Worm (Caenorhabditis elegans) whole organism, L3 larva: ENCODE results near the gene ucr-1.

Source experiments
- aly-2 ChIP-seq: fragments of 150-350 bp; optimal IDR thresholded peaks from 2 replicates; lab custom pipeline; 2014; ENCODE audit warnings: missing biosample characterization, missing genetic modification characterization
- ama-1 ChIP-seq: fragments of 150-350 bp; optimal IDR thresholded peaks from 2 replicates; lab custom pipeline; 2018
- ceh-16 ChIP-seq: sonication (generic microtip); optimal IDR thresholded peaks from 2 replicates; lab custom pipeline; 2017; ENCODE audit warnings: missing biosample characterization, missing genetic modification characterization
- jun-1 ChIP-seq: fragments of 150-350 bp; optimal IDR thresholded peaks from 2 replicates; lab custom pipeline; 2014; ENCODE audit warnings: missing biosample characterization, missing genetic modification reagents, missing genetic modification characterization
- lin-15B ChIP-seq: fragments of 150-350 bp; optimal IDR thresholded peaks from 2 replicates; lab custom pipeline; 2014; ENCODE audit warnings: missing biosample characterization, missing genetic modification characterization
- lin-39 ChIP-seq: fragments of 150-350 bp; optimal IDR thresholded peaks from 2 replicates; lab custom pipeline; 2018; ENCODE audit warnings: missing biosample characterization, missing genetic modification reagents, missing genetic modification characterization
- nhr-77 ChIP-seq: fragments of 150-350 bp; optimal IDR thresholded peaks from 2 replicates; lab custom pipeline; 2014; ENCODE audit warnings: missing biosample characterization, missing genetic modification characterization
- unc-39 ChIP-seq: sonication (generic microtip); optimal IDR thresholded peaks from 4 replicates; lab custom pipeline; 2017; ENCODE audit warnings: missing biosample characterization, missing genetic modification characterization
- unc-62 ChIP-seq: fragments of 150-350 bp; sonication (generic microtip); optimal IDR thresholded peaks from 4 replicates; lab custom pipeline; 2014; ENCODE audit warnings: missing biosample characterization, missing genetic modification reagents, missing genetic modification characterization
- ztf-11 ChIP-seq: fragments of 150-350 bp; optimal IDR thresholded peaks from 2 replicates; lab custom pipeline; 2014; ENCODE audit warnings: missing biosample characterization, missing genetic modification characterization

- TF ChIP-seq ztf-11 (tag; lab: Kevin White, UChicago) (no peak), unc-39 (no peak), lin-39 (no peak), ama-1 (lab: Kevin White, UChicago) (no peak), unc-62 (GFP tag; lab: Kevin White, UChicago) (no peak), nhr-77 (tag; lab: Kevin White, UChicago) (no peak), jun-1 (tag; lab: Kevin White, UChicago) (no peak), ceh-16 (tag; lab: Kevin White, UChicago) (no peak), aly-2 (tag; lab: Kevin White, UChicago) (no peak), lin-15B (tag; lab: Kevin White, UChicago) (no peak)
Measured at ce11 chrIII:5584647-5585046, 7.3 kb upstream of the ucr-1 start, which contains the start of gene F56D2.3.
